Fruit fly (Drosophila melanogaster) whole organism, pupa: ENCODE results near the gene nkt.

Experiments
- CG10348 ChIP-seq: fragments of 200-800 bp; sonication (Bioruptor generic); IDR thresholded peaks from 2 replicates; pipeline ENCODE4 v1.3.6; 2022; ENCODE audit warnings: missing biosample characterization, missing genetic modification characterization
- CG12605 ChIP-seq: fragments of 200-800 bp; sonication (Bioruptor generic); IDR thresholded peaks from 2 replicates; pipeline ENCODE4 v1.3.6; 2022; ENCODE audit warnings: missing biosample characterization, missing genetic modification characterization
- CG13204 ChIP-seq: fragments of 200-800 bp; sonication (Bioruptor generic); optimal IDR thresholded peaks from 2 replicates; lab custom pipeline; 2018; ENCODE audit warnings: missing biosample characterization, mild to moderate bottlenecking, missing genetic modification characterization, moderate library complexity
- CG14655 ChIP-seq: fragments of 200-800 bp; sonication (Bioruptor generic); optimal IDR thresholded peaks from 3 replicates; lab custom pipeline; 2017; ENCODE audit warnings: mild to moderate bottlenecking, missing biosample characterization, missing genetic modification reagents, missing genetic modification characterization
- CG15710 ChIP-seq: fragments of 200-800 bp; sonication (Bioruptor generic); optimal IDR thresholded peaks from 2 replicates; lab custom pipeline; 2018; ENCODE audit warnings: missing biosample characterization, mild to moderate bottlenecking, missing genetic modification characterization, moderate library complexity
- CG17806 ChIP-seq: fragments of 200-800 bp; sonication (Bioruptor generic); optimal IDR thresholded peaks from 2 replicates; lab custom pipeline; 2018; ENCODE audit warnings: missing biosample characterization, mild to moderate bottlenecking, missing genetic modification characterization, moderate library complexity
- CG32121 ChIP-seq: fragments of 200-800 bp; sonication (Bioruptor generic); IDR thresholded peaks from 2 replicates; pipeline ENCODE4 v1.3.6; 2022; ENCODE audit warnings: missing biosample characterization, missing genetic modification characterization
- CG34367 ChIP-seq: fragments of 200-800 bp; sonication (Bioruptor generic); optimal IDR thresholded peaks from 2 replicates; lab custom pipeline; 2018; ENCODE audit warnings: missing biosample characterization, mild to moderate bottlenecking, missing genetic modification characterization
- CG4496 ChIP-seq: fragments of 200-800 bp; sonication (Bioruptor generic); IDR thresholded peaks from 3 replicates; pipeline ENCODE4 v1.3.6; 2022; ENCODE audit warnings: missing biosample characterization, missing genetic modification characterization
- CG8159 ChIP-seq: fragments of 200-800 bp; sonication (Bioruptor generic); optimal IDR thresholded peaks from 3 replicates; lab custom pipeline; 2018; ENCODE audit warnings: missing biosample characterization, mild to moderate bottlenecking, missing genetic modification characterization, moderate library complexity
- CG8301 ChIP-seq: fragments of 200-800 bp; sonication (Bioruptor generic); optimal IDR thresholded peaks from 2 replicates; lab custom pipeline; 2018; ENCODE audit warnings: missing biosample characterization, mild to moderate bottlenecking, missing genetic modification characterization
- CG9948 ChIP-seq: fragments of 200-800 bp; sonication (Bioruptor generic); optimal IDR thresholded peaks from 2 replicates; lab custom pipeline; 2018; ENCODE audit warnings: missing biosample characterization, mild to moderate bottlenecking, missing genetic modification characterization, moderate library complexity
- D1 ChIP-seq: fragments of 200-800 bp; sonication (Bioruptor generic); optimal IDR thresholded peaks from 2 replicates; lab custom pipeline; 2018; ENCODE audit warnings: missing biosample characterization, mild to moderate bottlenecking, missing genetic modification characterization, moderate library complexity
- EcR ChIP-seq: fragments of 200-800 bp; sonication (Bioruptor generic); optimal IDR thresholded peaks from 3 replicates; lab custom pipeline; 2019; ENCODE audit warnings: missing biosample characterization, missing genetic modification characterization, mild to moderate bottlenecking, moderate library complexity, missing genetic modification reagents
- Ets98B ChIP-seq: fragments of 200-800 bp; sonication (Bioruptor generic); IDR thresholded peaks from 2 replicates; pipeline ENCODE4 v1.3.6; 2022; ENCODE audit warnings: missing biosample characterization, missing genetic modification characterization
- Pif1A ChIP-seq: fragments of 200-800 bp; sonication (Bioruptor generic); optimal IDR thresholded peaks from 3 replicates; lab custom pipeline; 2016; ENCODE audit warnings: missing biosample characterization, missing genetic modification characterization
- Pif1B ChIP-seq: fragments of 200-800 bp; sonication (Bioruptor generic); optimal IDR thresholded peaks from 3 replicates; lab custom pipeline; 2016; ENCODE audit warnings: missing biosample characterization, missing genetic modification characterization
- Snoo ChIP-seq: fragments of 200-800 bp; sonication (Bioruptor generic); optimal IDR thresholded peaks from 3 replicates; lab custom pipeline; 2017; ENCODE audit warnings: missing biosample characterization, mild to moderate bottlenecking, missing genetic modification characterization, inconsistent platforms
- fd96Ca ChIP-seq: fragments of 200-800 bp; sonication (Bioruptor generic); IDR thresholded peaks from 3 replicates; pipeline ENCODE4 v1.3.6; 2022; ENCODE audit warnings: missing biosample characterization, missing genetic modification characterization
- gl ChIP-seq: fragments of 200-800 bp; sonication (Bioruptor generic); optimal IDR thresholded peaks from 2 replicates; lab custom pipeline; 2018; ENCODE audit warnings: missing biosample characterization, mild to moderate bottlenecking, missing genetic modification characterization
- rn ChIP-seq: fragments of 200-800 bp; sonication (Bioruptor generic); IDR thresholded peaks from 2 replicates; pipeline ENCODE4 v1.3.6; 2022; ENCODE audit warnings: missing biosample characterization, missing genetic modification characterization

Gene nkt

DNA sequence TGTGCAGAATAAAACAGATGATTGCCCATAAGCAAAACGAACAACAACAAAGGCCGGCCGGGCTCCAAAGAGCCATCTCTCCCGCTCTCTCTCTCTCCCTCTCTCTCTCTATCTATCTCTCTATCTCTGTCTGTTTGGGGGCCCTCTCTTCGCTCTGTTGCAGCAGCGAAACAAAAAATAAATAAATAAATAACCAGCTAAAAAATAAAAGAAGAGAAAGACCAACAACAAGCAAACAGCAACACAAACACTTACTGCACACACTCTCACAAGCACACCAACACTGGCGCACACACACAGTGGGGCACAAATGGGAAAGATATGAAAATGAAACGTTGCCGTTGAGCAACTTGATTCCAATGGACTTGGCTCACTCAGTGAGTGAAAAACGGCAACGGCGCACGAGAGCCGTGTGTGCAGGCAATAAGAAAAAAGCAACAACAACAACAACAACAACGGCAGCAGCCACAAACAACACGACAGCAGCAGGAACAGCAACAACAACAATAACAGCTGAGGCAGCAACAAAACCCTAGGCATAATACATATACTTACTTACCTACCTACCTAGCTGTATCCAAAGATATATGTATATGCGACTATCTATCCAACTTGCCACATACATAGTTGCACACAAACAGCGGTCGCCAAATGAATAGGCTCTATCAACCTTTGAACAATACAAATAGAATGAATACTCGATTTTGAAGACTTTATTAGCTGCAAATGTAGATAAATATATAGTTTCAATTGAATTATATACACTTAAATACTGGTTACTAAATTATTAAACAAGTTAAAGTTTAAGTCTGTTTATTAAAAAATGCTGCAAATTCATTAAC is 45.1 kb downstream of the nkt start:
- peak; percentile 97 for TF ChIP-seq fd96Ca
- TF ChIP-seq CG8159 (tag; lab: Kevin White, UChicago): peak; percentile 96
- peak; percentile 100 for TF ChIP-seq gl (tag; lab: Kevin White, UChicago)
- peak; percentile 99 for TF ChIP-seq CG4496 (GFP tag; lab: Robert Waterston, UW)
- peak; percentile 99 for TF ChIP-seq Pif1A (GFP tag; lab: Kevin White, UChicago)
- peak; percentile 99 for TF ChIP-seq CG12605
- TF ChIP-seq CG32121: peak; percentile 96
- TF ChIP-seq CG15710 (tag; lab: Kevin White, UChicago): peak; percentile 97
- peak; percentile 96 for TF ChIP-seq CG17806 (tag; lab: Kevin White, UChicago)
- TF ChIP-seq CG34367 (tag; lab: Kevin White, UChicago): peak; percentile 99
- TF ChIP-seq rn (GFP tag; lab: Robert Waterston, UW): peak; percentile 94
- peak; percentile 89 for TF ChIP-seq EcR
- peak; percentile 99 for TF ChIP-seq Pif1B
- TF ChIP-seq CG13204 (GFP tag; lab: Kevin White, UChicago): peak; percentile 99
- TF ChIP-seq CG9948: peak; percentile 95
- peak; percentile 96 for TF ChIP-seq CG8301
- TF ChIP-seq Snoo (tag; lab: Kevin White, UChicago): peak; percentile 95
- TF ChIP-seq CG14655 (GFP tag; lab: Kevin White, UChicago): peak; percentile 98
- peak; percentile 98 for TF ChIP-seq Ets98B (GFP tag; lab: Robert Waterston, UW)
- peak; percentile 93 for TF ChIP-seq D1
- 0 out of 2 replicates have a peak, but pooled peaks have one; percentile 9 for TF ChIP-seq CG10348 (GFP tag; lab: Robert Waterston, UW)

dm6 chr3L:11247370-11248255 is 46.5 kb downstream of the nkt start:
- peak; percentile 51 for TF ChIP-seq Pif1A (GFP tag; lab: Kevin White, UChicago)
- no peak for TF ChIP-seq CG9948
- no peak for TF ChIP-seq D1
- TF ChIP-seq CG10348 (GFP tag; lab: Robert Waterston, UW): no peak
- TF ChIP-seq fd96Ca: peak; percentile 72; the same call in 2 of the 3 replicates
- no peak for TF ChIP-seq rn (GFP tag; lab: Robert Waterston, UW)
- TF ChIP-seq CG8159 (tag; lab: Kevin White, UChicago): no peak
- TF ChIP-seq EcR: peak; percentile 76
- peak; percentile 72 for TF ChIP-seq gl (tag; lab: Kevin White, UChicago)
- TF ChIP-seq CG4496 (GFP tag; lab: Robert Waterston, UW): peak; percentile 88
- TF ChIP-seq Pif1B: peak; percentile 21
- TF ChIP-seq CG32121: peak; percentile 86
- no peak for TF ChIP-seq CG17806 (tag; lab: Kevin White, UChicago)
- peak; percentile 0 for TF ChIP-seq CG14655 (GFP tag; lab: Kevin White, UChicago)
- peak; percentile 32 for TF ChIP-seq Snoo (tag; lab: Kevin White, UChicago)
- TF ChIP-seq CG12605: peak; percentile 79
- TF ChIP-seq CG34367 (tag; lab: Kevin White, UChicago): peak; percentile 18
- peak; percentile 14 for TF ChIP-seq CG8301
- peak; percentile 84 for TF ChIP-seq Ets98B (GFP tag; lab: Robert Waterston, UW)
- peak; percentile 8 for TF ChIP-seq CG15710 (tag; lab: Kevin White, UChicago)
- peak; percentile 79 for TF ChIP-seq CG13204 (GFP tag; lab: Kevin White, UChicago)

- TF ChIP-seq fd96Ca (no peak), CG12605 (no peak), Snoo (tag; lab: Kevin White, UChicago) (no peak), CG10348 (GFP tag; lab: Robert Waterston, UW) (no peak), CG4496 (GFP tag; lab: Robert Waterston, UW) (no peak; the same call in 2 of the 3 replicates), CG13204 (GFP tag; lab: Kevin White, UChicago) (peak; percentile 8), CG8159 (tag; lab: Kevin White, UChicago) (no peak), CG14655 (GFP tag; lab: Kevin White, UChicago) (no peak), rn (GFP tag; lab: Robert Waterston, UW) (no peak), Ets98B (GFP tag; lab: Robert Waterston, UW) (no peak), CG17806 (tag; lab: Kevin White, UChicago) (no peak), D1 (peak; percentile 70), gl (tag; lab: Kevin White, UChicago) (no peak)
These were observed 47.2 kb downstream of the nkt start for dm6 chr3L:11248303-11248702.
